Fruit fly (Drosophila melanogaster) whole organism, embryonic: Measurements from ENCODE around the gene CG44261.

Source experiments
- B-H1 ChIP-seq: fragments of 200-800 bp; sonication (Bioruptor generic); IDR thresholded peaks from 3 replicates; pipeline ENCODE4 v1.3.6; 2022; ENCODE audit warnings: missing biosample characterization, missing genetic modification characterization
- CG11398 ChIP-seq: fragments of 200-800 bp; sonication (Bioruptor generic); optimal IDR thresholded peaks from 2 replicates; lab custom pipeline; 2016; ENCODE audit warnings: missing biosample characterization, missing genetic modification characterization
- CG13287 ChIP-seq: fragments of 200-800 bp; sonication (Bioruptor generic); IDR thresholded peaks from 2 replicates; pipeline ENCODE4 v1.3.6; 2022; ENCODE audit warnings: missing biosample characterization, missing genetic modification characterization; ENCODE audit not compliant: partially characterized antibody
- CG13894 ChIP-seq: fragments of 200-800 bp; sonication (Bioruptor generic); optimal IDR thresholded peaks from 3 replicates; lab custom pipeline; 2018; ENCODE audit warnings: missing biosample characterization, mild to moderate bottlenecking, missing genetic modification characterization, moderate library complexity
- CG1529 ChIP-seq: fragments of 200-800 bp; sonication (Bioruptor generic); optimal IDR thresholded peaks from 3 replicates; lab custom pipeline; 2018; ENCODE audit warnings: missing biosample characterization, missing genetic modification characterization
- CG1603 ChIP-seq: fragments of 200-800 bp; sonication (Bioruptor generic); optimal IDR thresholded peaks from 2 replicates; lab custom pipeline; 2019; ENCODE audit warnings: missing biosample characterization, mild to moderate bottlenecking, missing genetic modification characterization, moderate library complexity
- CG17359 ChIP-seq: fragments of 200-800 bp; sonication (Bioruptor generic); optimal IDR thresholded peaks from 3 replicates; lab custom pipeline; 2018; ENCODE audit warnings: missing biosample characterization, mild to moderate bottlenecking, missing genetic modification characterization, moderate library complexity
- CG17568 ChIP-seq: fragments of 200-800 bp; sonication (Bioruptor generic); optimal IDR thresholded peaks from 2 replicates; lab custom pipeline; 2018; ENCODE audit warnings: missing biosample characterization, mild to moderate bottlenecking, missing genetic modification characterization, moderate library complexity
- CG17802 ChIP-seq: fragments of 200-800 bp; sonication (Bioruptor generic); optimal IDR thresholded peaks from 2 replicates; lab custom pipeline; 2018; ENCODE audit warnings: missing biosample characterization, mild to moderate bottlenecking, missing genetic modification characterization, moderate library complexity
- CG18262 ChIP-seq: fragments of 200-800 bp; optimal IDR thresholded peaks from 3 replicates; lab custom pipeline; 2019; ENCODE audit warnings: missing biosample characterization, mild to moderate bottlenecking, missing genetic modification characterization, moderate library complexity
- CG1832 ChIP-seq: fragments of 200-800 bp; sonication (Bioruptor generic); optimal IDR thresholded peaks from 2 replicates; lab custom pipeline; 2017; ENCODE audit warnings: missing biosample characterization, mild to moderate bottlenecking, missing genetic modification characterization, inconsistent platforms
- CG2129 ChIP-seq: fragments of 200-800 bp; sonication (Bioruptor generic); IDR thresholded peaks from 2 replicates; pipeline ENCODE4 v1.3.6; 2022; ENCODE audit warnings: missing biosample characterization, missing genetic modification characterization; ENCODE audit not compliant: partially characterized antibody
- CG34422 ChIP-seq: fragments of 200-800 bp; sonication (Bioruptor generic); IDR thresholded peaks from 3 replicates; pipeline ENCODE4 v1.3.6; 2022; ENCODE audit warnings: missing biosample characterization, missing genetic modification characterization
- CG8388 ChIP-seq: fragments of 200-800 bp; sonication (Bioruptor generic); optimal IDR thresholded peaks from 2 replicates; lab custom pipeline; 2019; ENCODE audit warnings: missing biosample characterization, mild to moderate bottlenecking, missing genetic modification characterization, moderate library complexity
- CG8765 ChIP-seq: fragments of 200-800 bp; sonication (Bioruptor generic); IDR thresholded peaks from 2 replicates; pipeline ENCODE4 v1.3.6; 2022; ENCODE audit warnings: missing biosample characterization, missing genetic modification characterization
- CG8924 ChIP-seq: fragments of 200-800 bp; optimal IDR thresholded peaks from 3 replicates; lab custom pipeline; 2019; ENCODE audit warnings: missing biosample characterization, mild to moderate bottlenecking, missing genetic modification characterization, moderate library complexity
- CHES-1-like ChIP-seq: fragments of 200-800 bp; sonication (Bioruptor generic); optimal IDR thresholded peaks from 2 replicates; lab custom pipeline; 2016; ENCODE audit warnings: missing biosample characterization, missing genetic modification characterization
- D19A ChIP-seq: fragments of 200-800 bp; optimal IDR thresholded peaks from 3 replicates; lab custom pipeline; 2019; ENCODE audit warnings: missing biosample characterization, mild to moderate bottlenecking, missing genetic modification characterization, moderate library complexity
- D19B ChIP-seq: fragments of 200-800 bp; sonication (Bioruptor generic); optimal IDR thresholded peaks from 2 replicates; lab custom pipeline; 2017; ENCODE audit warnings: missing biosample characterization, mild to moderate bottlenecking, missing genetic modification characterization
- Deaf1 ChIP-seq: fragments of 200-800 bp; optimal IDR thresholded peaks from 3 replicates; lab custom pipeline; 2019; ENCODE audit warnings: missing biosample characterization, mild to moderate bottlenecking, missing genetic modification characterization, moderate library complexity
- Ets65A ChIP-seq: fragments of 200-800 bp; sonication (Bioruptor generic); peaks from one replicate; lab custom pipeline; 2016; ENCODE audit warnings: missing biosample characterization, missing genetic modification characterization
- Gug ChIP-seq: fragments of 200-800 bp; sonication (Bioruptor generic); IDR thresholded peaks from 4 replicates; pipeline ENCODE4 v1.3.6; 2022; ENCODE audit warnings: missing biosample characterization, missing genetic modification characterization
- HmgZ ChIP-seq: fragments of 200-800 bp; sonication (Bioruptor generic); optimal IDR thresholded peaks from 2 replicates; lab custom pipeline; 2018; ENCODE audit warnings: missing biosample characterization, mild to moderate bottlenecking, missing genetic modification characterization
- Oli ChIP-seq: fragments of 200-800 bp; sonication (Bioruptor generic); optimal IDR thresholded peaks from 2 replicates; lab custom pipeline; 2018; ENCODE audit warnings: missing biosample characterization, mild to moderate bottlenecking, missing genetic modification characterization, moderate library complexity
- PHDP ChIP-seq: fragments of 200-800 bp; sonication (Bioruptor generic); optimal IDR thresholded peaks from 3 replicates; lab custom pipeline; 2018; ENCODE audit warnings: missing biosample characterization, mild to moderate bottlenecking, missing genetic modification characterization, moderate library complexity
- TFAM ChIP-seq: fragments of 200-800 bp; sonication (Bioruptor generic); optimal IDR thresholded peaks from 2 replicates; lab custom pipeline; 2017; ENCODE audit warnings: missing biosample characterization, missing genetic modification characterization, inconsistent platforms
- ab ChIP-seq: fragments of 200-800 bp; sonication (Bioruptor generic); optimal IDR thresholded peaks from 2 replicates; lab custom pipeline; 2016; ENCODE audit warnings: missing biosample characterization, missing genetic modification characterization
- al ChIP-seq: fragments of 200-800 bp; sonication (Bioruptor generic); IDR thresholded peaks from 2 replicates; pipeline ENCODE4 v1.3.6; 2022; ENCODE audit warnings: missing biosample characterization, missing genetic modification characterization
- bab2 ChIP-seq: fragments of 200-800 bp; sonication (Bioruptor generic); optimal IDR thresholded peaks from 2 replicates; lab custom pipeline; 2016; ENCODE audit warnings: missing biosample characterization, missing genetic modification characterization
- bbx ChIP-seq: fragments of 200-800 bp; sonication (Bioruptor generic); IDR thresholded peaks from 2 replicates; pipeline ENCODE4 v1.3.6; 2022; ENCODE audit warnings: missing biosample characterization, missing genetic modification characterization; ENCODE audit not compliant: partially characterized antibody
- cad ChIP-seq: fragments of >200 bp; optimal IDR thresholded peaks from 2 replicates; lab custom pipeline; 2017; ENCODE audit warnings: missing biosample characterization, missing genetic modification characterization
- ci ChIP-seq: fragments of 200-800 bp; sonication (Bioruptor generic); IDR thresholded peaks from 3 replicates; pipeline ENCODE4 v1.3.6; 2022; ENCODE audit warnings: missing biosample characterization, missing genetic modification characterization
- corto ChIP-seq: fragments of 200-800 bp; sonication (Bioruptor generic); optimal IDR thresholded peaks from 2 replicates; lab custom pipeline; 2016; ENCODE audit warnings: missing biosample characterization, mild to moderate bottlenecking, missing genetic modification characterization, moderate library complexity
- fd64A ChIP-seq: fragments of 200-800 bp; sonication (Bioruptor generic); optimal IDR thresholded peaks from 3 replicates; lab custom pipeline; 2018; ENCODE audit warnings: missing biosample characterization, mild to moderate bottlenecking, missing genetic modification characterization
- her ChIP-seq: fragments of 200-800 bp; sonication (Bioruptor generic); optimal IDR thresholded peaks from 2 replicates; lab custom pipeline; 2016; ENCODE audit warnings: missing biosample characterization, missing genetic modification characterization
- kni ChIP-seq: fragments of 200-800 bp; sonication (Bioruptor generic); optimal IDR thresholded peaks from 3 replicates; lab custom pipeline; 2017; ENCODE audit warnings: mild to moderate bottlenecking, missing biosample characterization, missing genetic modification reagents, missing genetic modification characterization
- nom ChIP-seq: fragments of 200-800 bp; sonication (Bioruptor generic); optimal IDR thresholded peaks from 2 replicates; lab custom pipeline; 2017; ENCODE audit warnings: missing biosample characterization, missing genetic modification characterization, mild to moderate bottlenecking, moderate library complexity, missing genetic modification reagents
- oc ChIP-seq: fragments of 200-800 bp; sonication (Bioruptor generic); optimal IDR thresholded peaks from 2 replicates; lab custom pipeline; 2018; ENCODE audit warnings: missing biosample characterization, mild to moderate bottlenecking, missing genetic modification characterization, moderate library complexity
- phol ChIP-seq: fragments of 200-800 bp; sonication (Bioruptor generic); optimal IDR thresholded peaks from 3 replicates; lab custom pipeline; 2018; ENCODE audit warnings: missing biosample characterization, mild to moderate bottlenecking, missing genetic modification characterization, moderate library complexity
- pnt ChIP-seq: fragments of 200-800 bp; sonication (Bioruptor generic); optimal IDR thresholded peaks from 3 replicates; lab custom pipeline; 2016; ENCODE audit warnings: missing biosample characterization, missing genetic modification characterization
- run ChIP-seq: fragments of 200-800 bp; sonication (Bioruptor generic); optimal IDR thresholded peaks from 3 replicates; lab custom pipeline; 2018; ENCODE audit warnings: missing biosample characterization, mild to moderate bottlenecking, missing genetic modification characterization
- seq ChIP-seq: fragments of 200-800 bp; sonication (Bioruptor generic); IDR thresholded peaks from 2 replicates; pipeline ENCODE4 v1.3.6; 2022; ENCODE audit warnings: missing biosample characterization, missing genetic modification characterization
- sim ChIP-seq: fragments of 200-800 bp; sonication (Bioruptor generic); IDR thresholded peaks from 2 replicates; pipeline ENCODE4 v1.3.6; 2022; ENCODE audit warnings: missing biosample characterization, missing genetic modification characterization
- sna ChIP-seq: fragments of 200-800 bp; sonication (Bioruptor generic); IDR thresholded peaks from 2 replicates; pipeline ENCODE4 v1.3.6; 2022; ENCODE audit warnings: missing biosample characterization, missing genetic modification characterization; ENCODE audit not compliant: partially characterized antibody
- tap ChIP-seq: fragments of 200-800 bp; optimal IDR thresholded peaks from 3 replicates; lab custom pipeline; 2019; ENCODE audit warnings: missing biosample characterization, mild to moderate bottlenecking, missing genetic modification characterization, moderate library complexity
- tgo ChIP-seq: fragments of 200-800 bp; sonication (Bioruptor generic); IDR thresholded peaks from 3 replicates; pipeline ENCODE4 v1.3.6; 2022; ENCODE audit warnings: missing biosample characterization, missing genetic modification characterization
- toy ChIP-seq: fragments of 200-800 bp; sonication (Bioruptor generic); IDR thresholded peaks from 2 replicates; pipeline ENCODE4 v1.3.6; 2022; ENCODE audit warnings: missing biosample characterization, missing genetic modification characterization
- tx ChIP-seq: fragments of 200-800 bp; sonication (Bioruptor generic); optimal IDR thresholded peaks from 2 replicates; lab custom pipeline; 2016; ENCODE audit warnings: missing biosample characterization, missing genetic modification characterization
- unc-4 ChIP-seq: fragments of 200-800 bp; sonication (Bioruptor generic); IDR thresholded peaks from 2 replicates; pipeline ENCODE4 v1.3.6; 2022; ENCODE audit warnings: missing biosample characterization, missing genetic modification characterization; ENCODE audit not compliant: partially characterized antibody
- vnd ChIP-seq: fragments of 200-800 bp; sonication (Bioruptor generic); IDR thresholded peaks from 3 replicates; pipeline ENCODE4 v1.3.6; 2022; ENCODE audit warnings: missing biosample characterization, missing genetic modification characterization; ENCODE audit not compliant: partially characterized antibody

Gene CG44261

dm6 chr3R:9428189-9428699 lies 20.3 kb upstream of the CG44261 start (continued):
- TF ChIP-seq tx (GFP tag; lab: Kevin White, UChicago) (no peak), CG13287 (peak; percentile 45; the same call in 1 of the 2 replicates), CG8765 (GFP tag; lab: Robert Waterston, UW) (no peak), CG13894 (tag; lab: Kevin White, UChicago) (peak; percentile 2), fd64A (peak; percentile 79), CG17359 (tag; lab: Kevin White, UChicago) (no peak), PHDP (tag; lab: Kevin White, UChicago) (peak; percentile 50), B-H1 (GFP tag; lab: Robert Waterston, UW) (no peak; the same call in 2 of the 3 replicates), CG2129 (GFP tag; lab: Robert Waterston, UW) (no peak), CG17568 (GFP tag; lab: Kevin White, UChicago) (peak; percentile 70), tap (tag; lab: Kevin White, UChicago) (no peak), bbx (GFP tag; lab: Robert Waterston, UW) (0 out of 2 replicates have a peak, but pooled peaks have one; percentile 11), D19A (no peak), CHES-1-like (peak; percentile 12), seq (no peak; the same call in 1 of the 2 replicates), Ets65A (GFP tag; lab: Kevin White, UChicago) (no peak), Oli (tag; lab: Kevin White, UChicago) (no peak), sna (GFP tag; lab: Robert Waterston, UW) (0 out of 2 replicates have a peak, but pooled peaks have one; percentile 21), CG18262 (tag; lab: Kevin White, UChicago) (peak; percentile 12), CG11398 (no peak), oc (peak; percentile 37), D19B (GFP tag; lab: Kevin White, UChicago) (no peak), unc-4 (GFP tag; lab: Robert Waterston, UW) (peak; percentile 51; the same call in 1 of the 2 replicates), nom (GFP tag; lab: Kevin White, UChicago) (peak; percentile 95), pnt (GFP tag; lab: Kevin White, UChicago) (no peak), TFAM (GFP tag; lab: Kevin White, UChicago) (no peak), CG17802 (no peak), bab2 (GFP tag; lab: Kevin White, UChicago) (no peak), run (tag; lab: Kevin White, UChicago) (no peak), phol (no peak), CG1529 (GFP tag; lab: Kevin White, UChicago) (peak; percentile 36), Gug (GFP tag; lab: Robert Waterston, UW) (no peak), al (GFP tag; lab: Robert Waterston, UW) (no peak), cad (peak; percentile 2), vnd (GFP tag; lab: Robert Waterston, UW) (0 out of 3 replicates have a peak, but pooled peaks have one; percentile 33), CG1603 (tag; lab: Kevin White, UChicago) (peak; percentile 3), her (peak; percentile 34), corto (GFP tag; lab: Kevin White, UChicago) (peak; percentile 21), tgo (GFP tag; lab: Robert Waterston, UW) (no peak), ci (GFP tag; lab: Robert Waterston, UW) (peak; percentile 81), HmgZ (tag; lab: Kevin White, UChicago) (peak; percentile 52), Deaf1 (peak; percentile 64), CG1832 (GFP tag; lab: Kevin White, UChicago) (peak; percentile 70), ab (GFP tag; lab: Kevin White, UChicago) (no peak), kni (GFP tag; lab: Kevin White, UChicago) (peak; percentile 87), toy (no peak), CG8388 (no peak), sim (GFP tag; lab: Robert Waterston, UW) (no peak), CG34422 (GFP tag; lab: Robert Waterston, UW) (no peak), CG8924 (tag; lab: Kevin White, UChicago) (peak; percentile 14)
